Fruit fly (Drosophila melanogaster): ENCODE data around the gene Tyler.

Gene Tyler

dm6 chrX:19604997-19605396 lies 6.3 kb upstream of the Tyler start, which contains the start of gene CG14207:
Gene CG14207, plus strand, starts transcription at chrX:19605199.
- TF ChIP-seq Dfd (GFP tag; optimal IDR thresholded peaks at IDR 0.05) (no peak), rgr (GFP tag; optimal IDR thresholded peaks at IDR 0.05) (peak; percentile 45), woc (GFP tag; optimal IDR thresholded peaks at IDR 0.05) (no peak), foxo (GFP tag; optimal IDR thresholded peaks at IDR 0.05) (peak in 1 of 2 experiments; percentile 25), CG9705 (GFP tag; optimal IDR thresholded peaks at IDR 0.05) (no peak), Vsx2 (GFP tag; optimal IDR thresholded peaks at IDR 0.05; ENCODE audit: partially characterized antibody) (no peak), ey (GFP tag; optimal IDR thresholded peaks at IDR 0.05) (no peak), sv (GFP tag; optimal IDR thresholded peaks at IDR 0.05) (no peak), Myc (optimal IDR thresholded peaks at IDR 0.05) (no peak), Abd-B (GFP tag; optimal IDR thresholded peaks at IDR 0.05) (no peak), dsf (GFP tag; optimal IDR thresholded peaks at IDR 0.05; ENCODE audit: borderline replicate concordance) (no peak), Hr78 (GFP tag; optimal IDR thresholded peaks at IDR 0.05) (no peak), usp (GFP tag; optimal IDR thresholded peaks at IDR 0.05) (no peak), Hr83 (GFP tag; optimal IDR thresholded peaks at IDR 0.05; ENCODE audit: poor library complexity, severe bottlenecking) (no peak), dl (GFP tag; optimal IDR thresholded peaks at IDR 0.05; ENCODE audit: insufficient read depth in 1 of 2, partially characterized antibody in 2 of 2) (peak in 1 of 2 experiments; percentile 21), Dif (GFP tag; optimal IDR thresholded peaks at IDR 0.05; ENCODE audit: partially characterized antibody) (peak; percentile 11), Hnf4 (GFP tag; optimal IDR thresholded peaks at IDR 0.05) (peak; percentile 63), GATAd (GFP tag; optimal IDR thresholded peaks at IDR 0.05) (no peak), brk (GFP tag; optimal IDR thresholded peaks at IDR 0.05) (no peak), Mio (GFP tag; optimal IDR thresholded peaks at IDR 0.05) (no peak), N (GFP tag; optimal IDR thresholded peaks at IDR 0.05) (no peak), OdsH (GFP tag; optimal IDR thresholded peaks at IDR 0.05) (peak; percentile 35), lola (GFP tag; optimal IDR thresholded peaks at IDR 0.05) (no peak), Sp1 (GFP tag; optimal IDR thresholded peaks at IDR 0.05) (peak; percentile 37), CG32264 (GFP tag; optimal IDR thresholded peaks at IDR 0.05) (no peak), Rel (GFP tag; optimal IDR thresholded peaks at IDR 0.05) (no peak), Rel (tag; optimal IDR thresholded peaks at IDR 0.05) (peak; percentile 60), Jra (GFP tag; optimal IDR thresholded peaks at IDR 0.05) (no peak), h (GFP tag; optimal IDR thresholded peaks at IDR 0.05) (peak; percentile 52), dmrt93B (GFP tag; optimal IDR thresholded peaks at IDR 0.05) (no peak), HLH106 (tag; optimal IDR thresholded peaks at IDR 0.05) (no peak), sage (GFP tag; optimal IDR thresholded peaks at IDR 0.05) (no peak), fru (GFP tag; optimal IDR thresholded peaks at IDR 0.05) (peak; percentile 38), psq (GFP tag; optimal IDR thresholded peaks at IDR 0.05) (peak; percentile 43), pan (optimal IDR thresholded peaks at IDR 0.05) (no peak), tai (GFP tag; optimal IDR thresholded peaks at IDR 0.05) (no peak), br (GFP tag; optimal IDR thresholded peaks at IDR 0.05) (peak; percentile 39), CrebA (GFP tag; optimal IDR thresholded peaks at IDR 0.05; ENCODE audit: borderline replicate concordance) (no peak), jim (GFP tag; optimal IDR thresholded peaks at IDR 0.05) (no peak)

- no peak for TF ChIP-seq rgr (GFP tag; optimal IDR thresholded peaks at IDR 0.05)
Measured at dm6 chrX:19605915-19606314, 5.4 kb upstream of the Tyler start.

dm6 chrX:19606558-19606957 lies 4.8 kb upstream of the Tyler start:
- TF ChIP-seq sage (GFP tag; optimal IDR thresholded peaks at IDR 0.05) (no peak), jim (GFP tag; optimal IDR thresholded peaks at IDR 0.05) (no peak), h (GFP tag; optimal IDR thresholded peaks at IDR 0.05) (no peak), CG9705 (GFP tag; optimal IDR thresholded peaks at IDR 0.05) (no peak), CrebA (GFP tag; optimal IDR thresholded peaks at IDR 0.05; ENCODE audit: borderline replicate concordance) (no peak), HLH106 (tag; optimal IDR thresholded peaks at IDR 0.05) (no peak), fru (GFP tag; optimal IDR thresholded peaks at IDR 0.05) (no peak), psq (GFP tag; optimal IDR thresholded peaks at IDR 0.05) (no peak), ey (GFP tag; optimal IDR thresholded peaks at IDR 0.05) (no peak), woc (GFP tag; optimal IDR thresholded peaks at IDR 0.05) (no peak), Hr78 (GFP tag; optimal IDR thresholded peaks at IDR 0.05) (no peak), Abd-B (GFP tag; optimal IDR thresholded peaks at IDR 0.05) (no peak), Jra (GFP tag; optimal IDR thresholded peaks at IDR 0.05) (no peak), Dif (GFP tag; optimal IDR thresholded peaks at IDR 0.05; ENCODE audit: partially characterized antibody) (no peak), lola (GFP tag; optimal IDR thresholded peaks at IDR 0.05) (no peak)

Data from whole organism, wandering third instar larva.